Worm (Caenorhabditis elegans) whole organism, L4 larva: ENCODE measurements around the gene Y73F4A.3.
A peak's percentile ranks its signal among the peaks of the same experiment; 100 is the strongest.

Experiments used
- D1046.2 ChIP-seq: fragments of 200-800 bp; sonication (Bioruptor generic); IDR thresholded peaks from 2 replicates; pipeline ENCODE4 v1.3.6; 2022; ENCODE audit warnings: missing genetic modification characterization, missing compliant biosample characterization
- F37D6.2 ChIP-seq: sonication (generic microtip); optimal IDR thresholded peaks from 2 replicates; lab custom pipeline; 2016; ENCODE audit warnings: mild to moderate bottlenecking, missing genetic modification characterization, missing compliant biosample characterization
- F44E2.7 ChIP-seq: fragments of 200-800 bp; sonication (Bioruptor generic); IDR thresholded peaks from 2 replicates; pipeline ENCODE4 v2.1.2; 2022; ENCODE audit warnings: missing genetic modification characterization, missing compliant biosample characterization
- F49E8.2 ChIP-seq: sonication (generic microtip); optimal IDR thresholded peaks from 2 replicates; lab custom pipeline; 2016; ENCODE audit warnings: missing compliant biosample characterization, mild to moderate bottlenecking, missing genetic modification characterization, borderline replicate concordance
- T20F7.1 ChIP-seq: fragments of 200-800 bp; sonication (Bioruptor generic); optimal IDR thresholded peaks from 2 replicates; lab custom pipeline; 2018; ENCODE audit warnings: mild to moderate bottlenecking, missing genetic modification characterization, missing compliant biosample characterization
- Y105C5A.15 ChIP-seq: fragments of 200-800 bp; sonication (Bioruptor generic); IDR thresholded peaks from 2 replicates; pipeline ENCODE4 v1.3.6; 2022; ENCODE audit warnings: missing genetic modification characterization, missing compliant biosample characterization
- ZK337.2 ChIP-seq: fragments of 200-800 bp; sonication (Bioruptor generic); IDR thresholded peaks from 2 replicates; pipeline ENCODE4 v1.3.6; 2022; ENCODE audit warnings: missing genetic modification reagents, missing genetic modification characterization, missing compliant biosample characterization
- aha-1 ChIP-seq: fragments of 150-350 bp; peaks from one replicate; lab custom pipeline; 2014; ENCODE audit warnings: missing biosample characterization, missing genetic modification characterization
- aly-2 ChIP-seq: sonication (generic microtip); optimal IDR thresholded peaks from 2 replicates; lab custom pipeline; 2018; ENCODE audit warnings: missing biosample characterization, missing genetic modification characterization
- ceh-82 ChIP-seq: sonication (generic microtip); optimal IDR thresholded peaks from 2 replicates; lab custom pipeline; 2017; ENCODE audit warnings: missing biosample characterization, missing genetic modification characterization
- ces-1 ChIP-seq: fragments of 150-350 bp; sonication (generic microtip); optimal IDR thresholded peaks from 4 replicates; lab custom pipeline; 2014; ENCODE audit warnings: missing biosample characterization, missing genetic modification reagents, missing genetic modification characterization
- cey-2 ChIP-seq: sonication (generic microtip); optimal IDR thresholded peaks from 3 replicates; lab custom pipeline; 2017; ENCODE audit warnings: missing genetic modification characterization, mild to moderate bottlenecking, missing compliant biosample characterization, antibody characterized with exemption, borderline replicate concordance; ENCODE audit not compliant: insufficient read depth
- ctbp-1 ChIP-seq: fragments of 200-800 bp; sonication (Bioruptor generic); IDR thresholded peaks from 2 replicates; pipeline ENCODE4 v1.3.6; 2022; ENCODE audit warnings: missing genetic modification reagents, missing genetic modification characterization, missing compliant biosample characterization
- daf-12 ChIP-seq: fragments of 150-350 bp; optimal IDR thresholded peaks from 2 replicates; lab custom pipeline; 2014; ENCODE audit warnings: missing biosample characterization, missing genetic modification reagents, missing genetic modification characterization
- daf-19 ChIP-seq: fragments of 200-800 bp; sonication (Bioruptor generic); conservative IDR thresholded peaks from 2 replicates; pipeline ENCODE4 v1.3.6; 2022; ENCODE audit warnings: missing genetic modification characterization, missing compliant biosample characterization
- daf-8 ChIP-seq: fragments of 200-800 bp; sonication (Bioruptor generic); IDR thresholded peaks from 2 replicates; pipeline ENCODE4 v1.3.6; 2022; ENCODE audit warnings: missing genetic modification characterization, missing compliant biosample characterization
- dmd-6 ChIP-seq: fragments of 200-800 bp; sonication (Bioruptor generic); IDR thresholded peaks from 2 replicates; pipeline ENCODE4 v1.3.6; 2022; ENCODE audit warnings: missing genetic modification reagents, missing genetic modification characterization, missing compliant biosample characterization
- dmd-8 ChIP-seq: fragments of 200-800 bp; sonication (Bioruptor generic); IDR thresholded peaks from 2 replicates; pipeline ENCODE4 v1.3.6; 2022; ENCODE audit warnings: missing genetic modification characterization, missing compliant biosample characterization
- dmd-9 ChIP-seq: fragments of 200-800 bp; sonication (Bioruptor generic); IDR thresholded peaks from 2 replicates; pipeline ENCODE4 v1.3.6; 2022; ENCODE audit warnings: missing genetic modification reagents, missing genetic modification characterization, missing compliant biosample characterization
- duxl-1 ChIP-seq: sonication (generic microtip); optimal IDR thresholded peaks from 2 replicates; lab custom pipeline; 2016; ENCODE audit warnings: mild to moderate bottlenecking, missing genetic modification characterization, moderate library complexity, missing compliant biosample characterization; ENCODE audit not compliant: poor library complexity
- dve-1 ChIP-seq: sonication (generic microtip); optimal IDR thresholded peaks from 2 replicates; lab custom pipeline; 2017; ENCODE audit warnings: antibody characterized with exemption, mild to moderate bottlenecking, missing genetic modification characterization, missing compliant biosample characterization; ENCODE audit not compliant: insufficient read depth
- hif-1 ChIP-seq, 2 experiments: sonication (generic microtip); optimal IDR thresholded peaks; 2 replicates each; lab custom pipeline; 2016 to 2017; ENCODE audit warnings: missing compliant biosample characterization in 2 of 2, missing genetic modification characterization in 2 of 2, missing genetic modification reagents in 2 of 2, missing genotype in 2 of 2, mild to moderate bottlenecking in 1 of 2
- hlh-11 ChIP-seq: fragments of 200-800 bp; sonication (Bioruptor generic); optimal IDR thresholded peaks from 2 replicates; lab custom pipeline; 2018; ENCODE audit warnings: mild to moderate bottlenecking, missing genetic modification characterization, missing compliant biosample characterization
- hlh-30 ChIP-seq: sonication (generic microtip); optimal IDR thresholded peaks from 2 replicates; lab custom pipeline; 2017; ENCODE audit warnings: antibody characterized with exemption, mild to moderate bottlenecking, missing genetic modification characterization, missing compliant biosample characterization; ENCODE audit not compliant: insufficient read depth
- hmg-1.1 ChIP-seq: fragments of 200-800 bp; sonication (Bioruptor generic); IDR thresholded peaks from 2 replicates; pipeline ENCODE4 v1.3.6; 2022; ENCODE audit warnings: missing genetic modification reagents, missing genetic modification characterization, missing compliant biosample characterization
- jun-1 ChIP-seq: fragments of 150-350 bp; optimal IDR thresholded peaks from 2 replicates; lab custom pipeline; 2014; ENCODE audit warnings: missing biosample characterization, missing genetic modification reagents, missing genetic modification characterization
- lim-7 ChIP-seq: fragments of 200-800 bp; sonication (Bioruptor generic); IDR thresholded peaks from 2 replicates; pipeline ENCODE4 v1.3.6; 2022; ENCODE audit warnings: missing genetic modification characterization, missing compliant biosample characterization
- lin-13 ChIP-seq: fragments of 150-350 bp; optimal IDR thresholded peaks from 2 replicates; lab custom pipeline; 2014; ENCODE audit warnings: missing biosample characterization, missing genetic modification reagents, missing genetic modification characterization
- lin-38 ChIP-seq: fragments of 200-800 bp; sonication (Bioruptor generic); IDR thresholded peaks from 2 replicates; pipeline ENCODE4 v1.3.6; 2022; ENCODE audit warnings: missing genetic modification reagents, missing genetic modification characterization, missing compliant biosample characterization
- lir-3 ChIP-seq: sonication (generic microtip); optimal IDR thresholded peaks from 2 replicates; lab custom pipeline; 2016; ENCODE audit warnings: mild to moderate bottlenecking, missing genetic modification characterization, missing compliant biosample characterization
- lsy-2 ChIP-seq, 2 experiments: fragments of 150-350 bp in 1 of 2; sonication (generic microtip) in 1 of 2; optimal IDR thresholded peaks; 2 replicates each; lab custom pipeline; 2014 to 2017; ENCODE audit warnings: missing biosample characterization in 2 of 2, missing genetic modification characterization in 2 of 2
- madf-9 ChIP-seq: fragments of 200-800 bp; sonication (Bioruptor generic); conservative IDR thresholded peaks from 2 replicates; pipeline ENCODE4 v1.3.6; 2022; ENCODE audit warnings: missing genetic modification reagents, missing genetic modification characterization, missing compliant biosample characterization
- mdl-1 ChIP-seq, 2 experiments: fragments of 150-350 bp in 1 of 2; sonication (generic microtip) in 1 of 2; optimal IDR thresholded peaks; 2 replicates each; lab custom pipeline; 2014 to 2017; ENCODE audit warnings: missing biosample characterization in 2 of 2, missing genetic modification characterization in 2 of 2
- nhr-10 ChIP-seq: fragments of 150-350 bp; optimal IDR thresholded peaks from 2 replicates; lab custom pipeline; 2014; ENCODE audit warnings: missing biosample characterization, missing genetic modification characterization
- nhr-102 ChIP-seq: sonication (generic microtip); optimal IDR thresholded peaks from 2 replicates; lab custom pipeline; 2016; ENCODE audit warnings: mild to moderate bottlenecking, missing genetic modification characterization, moderate library complexity, missing compliant biosample characterization
- nhr-111 ChIP-seq: fragments of 200-800 bp; sonication (Bioruptor generic); optimal IDR thresholded peaks from 2 replicates; lab custom pipeline; 2018; ENCODE audit warnings: mild to moderate bottlenecking, missing genetic modification characterization, missing compliant biosample characterization
- nhr-237 ChIP-seq: sonication (generic microtip); optimal IDR thresholded peaks from 2 replicates; lab custom pipeline; 2017; ENCODE audit warnings: missing biosample characterization, missing genetic modification characterization
- nhr-28 ChIP-seq: fragments of 150-350 bp; optimal IDR thresholded peaks from 2 replicates; lab custom pipeline; 2014; ENCODE audit warnings: missing biosample characterization, missing genetic modification characterization
- nhr-42 ChIP-seq: fragments of 200-800 bp; sonication (Bioruptor generic); IDR thresholded peaks from 2 replicates; pipeline ENCODE4 v1.3.6; 2022; ENCODE audit warnings: missing genetic modification characterization, missing compliant biosample characterization
- nhr-77 ChIP-seq: fragments of 150-350 bp; optimal IDR thresholded peaks from 2 replicates; lab custom pipeline; 2014; ENCODE audit warnings: missing biosample characterization, missing genetic modification characterization
- php-3 ChIP-seq: fragments of 200-800 bp; sonication (Bioruptor generic); IDR thresholded peaks from 2 replicates; pipeline ENCODE4 v1.3.6; 2022; ENCODE audit warnings: missing genetic modification reagents, missing genetic modification characterization, missing compliant biosample characterization
- pqm-1 ChIP-seq: sonication (generic microtip); optimal IDR thresholded peaks from 2 replicates; lab custom pipeline; 2017; ENCODE audit warnings: missing biosample characterization, missing genetic modification characterization
- rbr-2 ChIP-seq: sonication (generic microtip); optimal IDR thresholded peaks from 2 replicates; lab custom pipeline; 2016; ENCODE audit warnings: missing genotype, missing genetic modification characterization, missing compliant biosample characterization
- snpc-1.2 ChIP-seq: fragments of 200-800 bp; sonication (Bioruptor generic); IDR thresholded peaks from 2 replicates; pipeline ENCODE4 v1.3.6; 2022; ENCODE audit warnings: missing genetic modification reagents, missing genetic modification characterization, missing compliant biosample characterization
- spr-1 ChIP-seq: sonication (generic microtip); optimal IDR thresholded peaks from 2 replicates; lab custom pipeline; 2016; ENCODE audit warnings: mild to moderate bottlenecking, missing genetic modification characterization, missing compliant biosample characterization
- tag-97 ChIP-seq: fragments of 200-800 bp; sonication (Bioruptor generic); IDR thresholded peaks from 2 replicates; pipeline ENCODE4 v1.3.6; 2022; ENCODE audit warnings: missing genetic modification characterization, missing compliant biosample characterization
- unc-130 ChIP-seq: sonication (generic microtip); optimal IDR thresholded peaks from 2 replicates; lab custom pipeline; 2016; ENCODE audit warnings: missing genetic modification reagents, missing genetic modification characterization, missing compliant biosample characterization
- zag-1 ChIP-seq: fragments of 150-350 bp; optimal IDR thresholded peaks from 2 replicates; lab custom pipeline; 2014; ENCODE audit warnings: missing biosample characterization, missing genetic modification characterization
- zfp-3 ChIP-seq: fragments of 200-800 bp; sonication (Bioruptor generic); conservative IDR thresholded peaks from 2 replicates; pipeline ENCODE4 v1.3.6; 2022; ENCODE audit warnings: missing genetic modification reagents, missing genetic modification characterization, missing compliant biosample characterization
- zip-2 ChIP-seq: fragments of 150-350 bp; optimal IDR thresholded peaks from 2 replicates; lab custom pipeline; 2014; ENCODE audit warnings: missing biosample characterization, missing genetic modification characterization
- ztf-11 ChIP-seq: fragments of 150-350 bp; optimal IDR thresholded peaks from 2 replicates; lab custom pipeline; 2014; ENCODE audit warnings: missing biosample characterization, missing genetic modification characterization

Gene Y73F4A.3

ce11 chrIV:9074244-9074723 is 34.0 kb upstream of the Y73F4A.3 start, which contains the start of gene mppb-1 (continued):
- TF ChIP-seq nhr-77 (tag; lab: Kevin White, UChicago), result no peak
- TF ChIP-seq Y105C5A.15 (GFP tag; lab: Robert Waterston, UW), result 0 out of 2 replicates have a peak, but pooled peaks have one; percentile 30
- peak; percentile 63 for TF ChIP-seq hlh-30 (tag; lab: Kevin White, UChicago)
- TF ChIP-seq zip-2, result no peak
- TF ChIP-seq D1046.2, result peak; percentile 67; the same call in 1 of the 2 replicates
- peak; percentile 31 for TF ChIP-seq F37D6.2 (tag; lab: Kevin White, UChicago)
- peak; percentile 48 for TF ChIP-seq aha-1 (tag; lab: Kevin White, UChicago)
- TF ChIP-seq daf-12 (tag; lab: Kevin White, UChicago), result no peak
- TF ChIP-seq lsy-2 (tag; optimal IDR thresholded peaks at IDR 0.05; lab: Kevin White, UChicago), result peak in 1 of 2 experiments; percentile 87
- TF ChIP-seq hif-1 (tag; optimal IDR thresholded peaks at IDR 0.05; lab: Kevin White, UChicago), result peak in 1 of 2 experiments; percentile 95
- TF ChIP-seq ceh-82, result no peak
- peak; percentile 53 for TF ChIP-seq rbr-2
- TF ChIP-seq madf-9 (GFP tag; lab: Robert Waterston, UW), result peak; percentile 84
- no peak for TF ChIP-seq aly-2 (tag; lab: Kevin White, UChicago)
- no peak for TF ChIP-seq zag-1 (tag; lab: Kevin White, UChicago)
- peak; percentile 70; the same call in 1 of the 2 replicates for TF ChIP-seq zfp-3 (GFP tag; lab: Robert Waterston, UW)
- peak; percentile 50 for TF ChIP-seq hlh-11 (tag; lab: Kevin White, UChicago)
- no peak for TF ChIP-seq F44E2.7 (GFP tag; lab: Robert Waterston, UW)
- TF ChIP-seq ces-1, result no peak
- no peak for TF ChIP-seq nhr-10
- no peak for TF ChIP-seq nhr-237 (tag; lab: Kevin White, UChicago)
- peak in 1 of 2 experiments; percentile 61 for TF ChIP-seq mdl-1 (tag; optimal IDR thresholded peaks at IDR 0.05; lab: Kevin White, UChicago)
- no peak for TF ChIP-seq dmd-8 (GFP tag; lab: Robert Waterston, UW)
- TF ChIP-seq daf-19, result no peak
- TF ChIP-seq ctbp-1, result 0 out of 2 replicates have a peak, but pooled peaks have one; percentile 34
- no peak for TF ChIP-seq cey-2
- TF ChIP-seq dve-1 (tag; lab: Kevin White, UChicago), result no peak
- TF ChIP-seq lin-13 (GFP tag; lab: Kevin White, UChicago), result no peak
- TF ChIP-seq pqm-1 (tag; lab: Kevin White, UChicago), result no peak
- TF ChIP-seq jun-1 (tag; lab: Kevin White, UChicago), result no peak
- no peak for TF ChIP-seq daf-8 (GFP tag; lab: Robert Waterston, UW)
- peak; percentile 30 for TF ChIP-seq nhr-102
- TF ChIP-seq dmd-6, result peak; percentile 79
- TF ChIP-seq lir-3 (tag; lab: Kevin White, UChicago), result no peak
- TF ChIP-seq F49E8.2, result no peak
- TF ChIP-seq dmd-9 (GFP tag; lab: Robert Waterston, UW), result peak; percentile 90
- TF ChIP-seq ZK337.2 (GFP tag; lab: Robert Waterston, UW), result peak; percentile 94
- no peak for TF ChIP-seq nhr-111 (GFP tag; lab: Kevin White, UChicago)
- peak; percentile 61 for TF ChIP-seq T20F7.1 (GFP tag; lab: Kevin White, UChicago)
- peak; percentile 72 for TF ChIP-seq hmg-1.1 (GFP tag; lab: Robert Waterston, UW)
- no peak for TF ChIP-seq ztf-11
- peak; percentile 55 for TF ChIP-seq nhr-28 (tag; lab: Kevin White, UChicago)
- TF ChIP-seq lin-38 (GFP tag; lab: Robert Waterston, UW), result peak; percentile 71
- TF ChIP-seq lim-7 (GFP tag; lab: Robert Waterston, UW), result no peak
- 0 out of 2 replicates have a peak, but pooled peaks have one; percentile 34 for TF ChIP-seq nhr-42 (GFP tag; lab: Robert Waterston, UW)
- peak; percentile 56; the same call in 1 of the 2 replicates for TF ChIP-seq snpc-1.2 (GFP tag; lab: Robert Waterston, UW)
- no peak for TF ChIP-seq tag-97 (GFP tag; lab: Robert Waterston, UW)
- 0 out of 2 replicates have a peak, but pooled peaks have one; percentile 52 for TF ChIP-seq php-3 (GFP tag; lab: Robert Waterston, UW)
- peak; percentile 85 for TF ChIP-seq duxl-1 (tag; lab: Kevin White, UChicago)
- TF ChIP-seq spr-1 (tag; lab: Kevin White, UChicago), result no peak
- TF ChIP-seq unc-130 (GFP tag; lab: Kevin White, UChicago), result peak; percentile 94
